Worm (Caenorhabditis elegans) whole organism, dauer: Measurements from ENCODE around the gene nog-1.

Experiments used
- unc-62 ChIP-seq: sonication (generic microtip); optimal IDR thresholded peaks from 2 replicates; lab custom pipeline; 2017; ENCODE audit warnings: missing biosample characterization, missing genetic modification reagents, missing genetic modification characterization

nog-1 gene

DNA sequence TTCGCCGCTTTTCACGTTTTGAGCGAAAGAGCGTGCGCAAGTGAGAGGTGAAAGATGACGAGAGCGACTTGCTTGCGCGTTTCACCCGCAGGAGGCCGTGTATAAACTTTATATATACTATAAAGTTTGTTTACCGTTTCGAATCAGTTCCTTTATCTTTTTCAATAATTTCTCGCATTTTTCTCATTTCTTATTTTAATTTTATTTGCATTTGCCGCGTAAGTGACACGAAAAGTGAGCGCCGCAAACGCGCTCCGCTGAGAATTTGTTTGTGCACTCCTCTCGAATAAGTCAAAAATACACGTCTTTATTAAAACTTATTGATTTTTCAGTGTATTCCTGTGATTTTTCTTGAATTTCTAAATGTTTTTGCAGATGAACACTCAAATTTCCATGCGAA lies 49.9 kb downstream of the nog-1 start, which contains the start of gene mrpl-55:
mrpl-55 (plus strand) TSS at position 364 of the 400 bp plus-strand sequence.
- no peak for TF ChIP-seq unc-62

DNA sequence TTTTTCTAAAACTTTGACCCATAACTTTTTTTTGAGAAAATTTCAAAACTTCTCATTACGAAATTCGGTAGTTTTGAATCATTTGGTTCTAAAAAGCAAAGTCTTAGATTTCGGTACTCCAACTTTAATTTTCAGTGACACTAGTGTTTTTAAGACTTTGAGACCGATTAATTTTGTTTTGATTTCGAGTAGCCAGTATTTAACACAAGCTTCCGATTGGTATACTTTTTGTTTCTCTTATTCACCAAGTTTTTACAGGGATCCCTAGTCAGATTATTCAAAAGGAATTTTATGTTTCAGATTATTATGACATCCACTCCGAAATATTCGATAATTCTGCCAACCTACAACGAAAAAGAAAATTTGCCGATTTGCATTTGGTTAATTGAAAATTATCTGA lies 51.7 kb downstream of the nog-1 start, which contains the start of gene dpm-1:
dpm-1 (plus strand) TSS at position 301 of the 400 bp plus-strand sequence.
- no peak for TF ChIP-seq unc-62
